Worm (Caenorhabditis elegans): ENCODE data around the gene F44B9.2.

The F44B9.2 gene

ce11 chrIII:8022077-8022476 lies at the start of gene F44B9.2:
Gene F44B9.2, plus strand, starts transcription at chrIII:8022463.
- TF ChIP-seq pha-4 (tag; optimal IDR thresholded peaks at IDR 0.05): no peak
- TF ChIP-seq ceh-82 (tag; optimal IDR thresholded peaks at IDR 0.05): no peak
- TF ChIP-seq nhr-43 (tag; optimal IDR thresholded peaks at IDR 0.05; ENCODE audit: poor library complexity, severe bottlenecking): no peak
- no peak for TF ChIP-seq egl-27 (tag; optimal IDR thresholded peaks at IDR 0.05)
- TF ChIP-seq nhr-28 (tag; optimal IDR thresholded peaks at IDR 0.05): no peak
- TF ChIP-seq nhr-23 (tag; optimal IDR thresholded peaks at IDR 0.05): no peak

ce11 chrIII:7972687-7973086 lies 49.6 kb upstream of the F44B9.2 start:
- TF ChIP-seq fkh-2 (tag; optimal IDR thresholded peaks at IDR 0.05) (no peak), nhr-237 (tag; optimal IDR thresholded peaks at IDR 0.05) (no peak), nfya-1 (tag; optimal IDR thresholded peaks at IDR 0.05; ENCODE audit: insufficient read depth) (no peak), ceh-9 (tag; optimal IDR thresholded peaks at IDR 0.05) (no peak), egl-5 (tag; optimal IDR thresholded peaks at IDR 0.05) (no peak), lsy-12 (tag; optimal IDR thresholded peaks at IDR 0.05) (no peak)

- TF ChIP-seq nhr-237 (tag; optimal IDR thresholded peaks at IDR 0.05) (no peak), fkh-2 (tag; optimal IDR thresholded peaks at IDR 0.05) (no peak), elt-2 (tag; optimal IDR thresholded peaks at IDR 0.05) (peak; percentile 78), unc-62 (GFP tag; optimal IDR thresholded peaks at IDR 0.05) (no peak), ceh-82 (tag; optimal IDR thresholded peaks at IDR 0.05) (peak; percentile 73), lsy-12 (tag; optimal IDR thresholded peaks at IDR 0.05) (peak; percentile 91), fos-1 (tag; optimal IDR thresholded peaks at IDR 0.05) (no peak), nhr-67 (tag; optimal IDR thresholded peaks at IDR 0.05) (no peak), nhr-25 (tag; optimal IDR thresholded peaks at IDR 0.05) (peak; percentile 97), ceh-16 (tag; optimal IDR thresholded peaks at IDR 0.05) (no peak), nhr-12 (tag; optimal IDR thresholded peaks at IDR 0.05) (no peak), nfya-1 (tag; optimal IDR thresholded peaks at IDR 0.05; ENCODE audit: insufficient read depth) (peak; percentile 92), ceh-28 (tag; optimal IDR thresholded peaks at IDR 0.05) (peak; percentile 75), R02D3.7 (tag; optimal IDR thresholded peaks at IDR 0.05) (peak; percentile 85), nhr-11 (tag; optimal IDR thresholded peaks at IDR 0.05) (peak; percentile 36), ama-1 (optimal IDR thresholded peaks at IDR 0.05) (peak; percentile 86), mdl-1 (tag; optimal IDR thresholded peaks at IDR 0.05) (peak; percentile 45), ztf-11 (tag; optimal IDR thresholded peaks at IDR 0.05) (no peak), lin-39 (tag; optimal IDR thresholded peaks at IDR 0.05) (peak; percentile 97), egl-27 (tag; optimal IDR thresholded peaks at IDR 0.05) (no peak), nhr-23 (tag; optimal IDR thresholded peaks at IDR 0.05) (peak; percentile 98), hmg-11 (tag; optimal IDR thresholded peaks at IDR 0.05) (peak; percentile 92), tbx-2 (tag; optimal IDR thresholded peaks at IDR 0.05) (peak; percentile 72), nhr-77 (tag; optimal IDR thresholded peaks at IDR 0.05) (no peak), mml-1 (tag; optimal IDR thresholded peaks at IDR 0.05) (no peak), snpc-4 (tag; optimal IDR thresholded peaks at IDR 0.05) (peak; percentile 85), lin-15B (tag; optimal IDR thresholded peaks at IDR 0.05) (peak; percentile 95), fkh-10 (GFP tag; optimal IDR thresholded peaks at IDR 0.05) (peak; percentile 54), elt-3 (tag; optimal IDR thresholded peaks at IDR 0.05) (no peak), nhr-76 (tag; optimal IDR thresholded peaks at IDR 0.05) (no peak), pqm-1 (tag; optimal IDR thresholded peaks at IDR 0.05) (peak; percentile 82), pha-4 (tag; optimal IDR thresholded peaks at IDR 0.05) (peak; percentile 96), aly-2 (tag; optimal IDR thresholded peaks at IDR 0.05) (peak; percentile 37), ztf-4 (tag; optimal IDR thresholded peaks at IDR 0.05) (peak; percentile 11), sea-2 (GFP tag; optimal IDR thresholded peaks at IDR 0.05) (no peak), ceh-9 (tag; optimal IDR thresholded peaks at IDR 0.05) (no peak), jun-1 (tag; optimal IDR thresholded peaks at IDR 0.05) (peak; percentile 89), ZK546.5 (tag; optimal IDR thresholded peaks at IDR 0.05) (no peak), unc-39 (tag; optimal IDR thresholded peaks at IDR 0.05) (no peak), nhr-28 (tag; optimal IDR thresholded peaks at IDR 0.05) (no peak), skn-1 (tag; optimal IDR thresholded peaks at IDR 0.05) (peak; percentile 85), eor-1 (tag; optimal IDR thresholded peaks at IDR 0.05) (no peak), zag-1 (tag; optimal IDR thresholded peaks at IDR 0.05) (no peak), nhr-43 (tag; optimal IDR thresholded peaks at IDR 0.05; ENCODE audit: poor library complexity, severe bottlenecking) (peak; percentile 89), daf-12 (tag; optimal IDR thresholded peaks at IDR 0.05) (no peak), egl-5 (tag; optimal IDR thresholded peaks at IDR 0.05) (peak; percentile 85), elt-1 (tag; optimal IDR thresholded peaks at IDR 0.05) (peak; percentile 28)
These were observed 49.0 kb upstream of the F44B9.2 start, which contains the start of the genes eef-1B.1 and aco-2 for ce11 chrIII:7973201-7973767. Gene eef-1B.1, minus strand, starts transcription at chrIII:7973386. Gene aco-2, plus strand, starts transcription at chrIII:7973717.

All from whole organism, L3 larva.